In the genomic region with DNA sequence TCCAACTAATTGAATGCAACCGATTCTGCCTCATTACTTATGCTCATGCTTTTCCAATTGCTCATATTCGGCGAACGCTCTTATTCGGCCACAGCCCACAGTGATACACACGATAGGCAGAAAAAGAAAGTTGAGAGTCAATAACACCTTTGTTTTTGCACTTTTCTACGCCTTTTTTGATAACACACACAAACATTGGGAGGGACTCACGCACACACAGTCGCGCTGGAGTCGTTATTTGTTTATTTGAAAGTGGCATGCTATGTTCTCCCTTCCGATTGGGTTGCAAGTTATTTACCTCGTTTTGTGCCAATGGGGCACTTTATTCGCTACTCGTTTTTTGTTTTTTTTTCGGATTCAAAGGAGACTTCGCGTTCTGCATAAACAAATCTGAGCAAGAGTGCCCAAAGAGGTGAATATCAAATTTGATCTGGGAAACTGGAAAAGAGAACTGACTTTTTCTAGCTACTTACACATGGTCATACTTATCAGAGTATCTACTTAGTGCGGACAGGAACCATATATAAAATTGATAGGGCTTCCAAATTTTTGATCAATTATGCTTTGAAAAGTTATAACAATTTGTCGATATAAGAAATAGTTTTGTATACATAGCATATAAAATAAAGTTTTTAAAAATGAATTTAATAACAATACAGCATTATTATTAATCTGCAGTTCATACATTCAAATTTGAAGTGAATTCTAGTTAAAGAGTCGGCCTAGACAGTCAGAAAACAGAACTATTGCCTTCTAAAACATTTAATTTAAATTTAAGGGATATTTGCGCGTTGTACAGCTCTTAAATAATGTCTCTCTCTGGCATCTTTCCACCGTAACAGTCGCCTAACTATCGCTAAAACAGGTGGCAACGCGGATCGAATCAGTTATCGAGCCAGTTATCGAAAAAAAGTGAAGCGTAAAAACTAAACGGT, we compare ENCODE assay signal across 3 fruit fly cellular contexts.
TF ChIP-seq lines count a peak whose summit lies in the region.

A gene (minus strand): TSS at position 429 of the 935 bp plus-strand sequence.
A gene (plus strand): TSS at position 896 of the 935 bp plus-strand sequence.

TF ChIP-seq in whole organism, adult, 20 proteins besides CTCF, POLR2A, EP300 and RAD21 (continued from another document):
- TF ChIP-seq Clk (GFP tag; optimal IDR thresholded peaks at IDR 0.05; lab: Kevin White, UChicago) (no peak), Crg-1 (GFP tag; optimal IDR thresholded peaks at IDR 0.05; lab: Kevin White, UChicago) (no peak), kay (GFP tag; lab: Kevin White, UChicago; ENCODE audit: borderline replicate concordance) (no peak), toe (GFP tag; optimal IDR thresholded peaks at IDR 0.05; lab: Kevin White, UChicago) (peak; percentile 53)

TF ChIP-seq in whole organism, embryonic, 481 proteins besides CTCF, POLR2A, EP300 and RAD21 (continued from another document and continues in another):
- TF ChIP-seq MESR4 (GFP tag; optimal IDR thresholded peaks at IDR 0.05; lab: Kevin White, UChicago): peak; percentile 58
- no peak for TF ChIP-seq nerfin-1 (tag; optimal IDR thresholded peaks at IDR 0.05; lab: Kevin White, UChicago)
- no peak for TF ChIP-seq MTF-1 (GFP tag; optimal IDR thresholded peaks at IDR 0.05; lab: Kevin White, UChicago; ENCODE audit: borderline replicate concordance)
- no peak for TF ChIP-seq CG4328 (GFP tag; optimal IDR thresholded peaks at IDR 0.05; lab: Kevin White, UChicago)
- no peak for TF ChIP-seq dm (GFP tag; optimal IDR thresholded peaks at IDR 0.05; lab: Kevin White, UChicago)
- peak; percentile 11 for TF ChIP-seq az2 (GFP tag; optimal IDR thresholded peaks at IDR 0.05; lab: Kevin White, UChicago)
- TF ChIP-seq Dref (GFP tag; IDR thresholded peaks at IDR 0.05; lab: Robert Waterston, UW): peak; percentile 81
- peak; percentile 45 for TF ChIP-seq CG17829 (tag; optimal IDR thresholded peaks at IDR 0.05; lab: Kevin White, UChicago)
- no peak for TF ChIP-seq CG31388 (GFP tag; optimal IDR thresholded peaks at IDR 0.05; lab: Kevin White, UChicago)
- no peak for TF ChIP-seq CG10321 (GFP tag; IDR thresholded peaks at IDR 0.05; lab: Robert Waterston, UW)
- peak; percentile 38 for TF ChIP-seq CG4424 (GFP tag; optimal IDR thresholded peaks at IDR 0.05; lab: Kevin White, UChicago)
- TF ChIP-seq Neu2 (GFP tag; optimal IDR thresholded peaks at IDR 0.05; lab: Kevin White, UChicago; ENCODE audit: borderline replicate concordance): no peak
- TF ChIP-seq mirr (GFP tag; optimal IDR thresholded peaks at IDR 0.05; lab: Kevin White, UChicago): no peak
- TF ChIP-seq CG7839 (tag; optimal IDR thresholded peaks at IDR 0.05; lab: Kevin White, UChicago): no peak
- TF ChIP-seq sc (optimal IDR thresholded peaks at IDR 0.05; lab: Kevin White, UChicago): no peak
- TF ChIP-seq sc (GFP tag; optimal IDR thresholded peaks at IDR 0.05; lab: Kevin White, UChicago): no peak
- peak; percentile 33 for TF ChIP-seq tio (GFP tag; optimal IDR thresholded peaks at IDR 0.05; lab: Kevin White, UChicago)
- TF ChIP-seq zen (tag; optimal IDR thresholded peaks at IDR 0.05; lab: Kevin White, UChicago): no peak
- TF ChIP-seq crc (GFP tag; optimal IDR thresholded peaks at IDR 0.05; lab: Kevin White, UChicago): no peak
- TF ChIP-seq gcm (GFP tag; optimal IDR thresholded peaks at IDR 0.05; lab: Kevin White, UChicago): no peak
- TF ChIP-seq NK7.1 (GFP tag; optimal IDR thresholded peaks at IDR 0.05; lab: Kevin White, UChicago): no peak
- TF ChIP-seq CG17186 (GFP tag; optimal IDR thresholded peaks at IDR 0.05; lab: Kevin White, UChicago): peak; percentile 50
- TF ChIP-seq pho (GFP tag; optimal IDR thresholded peaks at IDR 0.05; lab: Kevin White, UChicago): no peak
- TF ChIP-seq tin (GFP tag; optimal IDR thresholded peaks at IDR 0.05; lab: Kevin White, UChicago): peak; percentile 5
- TF ChIP-seq Scr (GFP tag; IDR thresholded peaks at IDR 0.05; lab: Robert Waterston, UW; ENCODE audit: partially characterized antibody): peak; percentile 67
- TF ChIP-seq luna (GFP tag; optimal IDR thresholded peaks at IDR 0.05; lab: Kevin White, UChicago): no peak
- TF ChIP-seq Side (GFP tag; optimal IDR thresholded peaks at IDR 0.05; lab: Kevin White, UChicago): no peak
- peak; percentile 73 for TF ChIP-seq Sry-δ (GFP tag; optimal IDR thresholded peaks at IDR 0.05; lab: Kevin White, UChicago)
- peak; percentile 56 for TF ChIP-seq slbo (GFP tag; IDR thresholded peaks at IDR 0.05; lab: Robert Waterston, UW)
- no peak for TF ChIP-seq Hsf (GFP tag; optimal IDR thresholded peaks at IDR 0.05; lab: Kevin White, UChicago)
- TF ChIP-seq CG14441 (GFP tag; IDR thresholded peaks at IDR 0.05; lab: Robert Waterston, UW): no peak
- no peak for TF ChIP-seq emc (GFP tag; optimal IDR thresholded peaks at IDR 0.05; lab: Kevin White, UChicago)
- peak; percentile 26 for TF ChIP-seq CG10543 (GFP tag; optimal IDR thresholded peaks at IDR 0.05; lab: Kevin White, UChicago)
- no peak for TF ChIP-seq caup (GFP tag; optimal IDR thresholded peaks at IDR 0.05; lab: Kevin White, UChicago; ENCODE audit: severe bottlenecking)
- no peak for TF ChIP-seq fd96Cb (tag; optimal IDR thresholded peaks at IDR 0.05; lab: Kevin White, UChicago)
- TF ChIP-seq CG15269 (tag; optimal IDR thresholded peaks at IDR 0.05; lab: Kevin White, UChicago): no peak
- TF ChIP-seq CG2678 (tag; optimal IDR thresholded peaks at IDR 0.05; lab: Kevin White, UChicago): peak; percentile 15
- no peak for TF ChIP-seq Fer3 (tag; optimal IDR thresholded peaks at IDR 0.05; lab: Kevin White, UChicago)
- 0 out of 2 replicates have a peak, but pooled peaks have one; percentile 9 for TF ChIP-seq nerfin-2 (GFP tag; IDR thresholded peaks at IDR 0.05; lab: Robert Waterston, UW; ENCODE audit: partially characterized antibody)
- TF ChIP-seq abd-A (tag; optimal IDR thresholded peaks at IDR 0.05; lab: Kevin White, UChicago): no peak
- no peak for TF ChIP-seq CG4730 (GFP tag; IDR thresholded peaks at IDR 0.05; lab: Robert Waterston, UW)
- no peak for TF ChIP-seq Antp (GFP tag; optimal IDR thresholded peaks at IDR 0.05; lab: Kevin White, UChicago)
- TF ChIP-seq CG8765 (GFP tag; IDR thresholded peaks at IDR 0.05; lab: Robert Waterston, UW): no peak
- TF ChIP-seq CG43689 (GFP tag; IDR thresholded peaks at IDR 0.05; lab: Robert Waterston, UW): no peak
- TF ChIP-seq corto (GFP tag; optimal IDR thresholded peaks at IDR 0.05; lab: Kevin White, UChicago): no peak
- no peak for TF ChIP-seq sob (GFP tag; IDR thresholded peaks at IDR 0.05; lab: Robert Waterston, UW)
- peak; percentile 38; the same call in 1 of the 2 replicates for TF ChIP-seq tna (GFP tag; IDR thresholded peaks at IDR 0.05; lab: Robert Waterston, UW; ENCODE audit: partially characterized antibody)
- no peak for TF ChIP-seq sr (GFP tag; IDR thresholded peaks at IDR 0.05; lab: Robert Waterston, UW)
- no peak for TF ChIP-seq dan (GFP tag; IDR thresholded peaks at IDR 0.05; lab: Robert Waterston, UW)
- no peak for TF ChIP-seq CG9817 (tag; optimal IDR thresholded peaks at IDR 0.05; lab: Kevin White, UChicago)
- TF ChIP-seq eve (GFP tag; optimal IDR thresholded peaks at IDR 0.05; lab: Kevin White, UChicago): no peak
- no peak for TF ChIP-seq CG13123 (GFP tag; optimal IDR thresholded peaks at IDR 0.05; lab: Kevin White, UChicago)
- peak; percentile 28 for TF ChIP-seq zfh2 (GFP tag; optimal IDR thresholded peaks at IDR 0.05; lab: Kevin White, UChicago)
- peak; percentile 8; the same call in 1 of the 2 replicates for TF ChIP-seq CG6689 (GFP tag; IDR thresholded peaks at IDR 0.05; lab: Robert Waterston, UW)
- no peak for TF ChIP-seq Dip3 (GFP tag; optimal IDR thresholded peaks at IDR 0.05; lab: Kevin White, UChicago)
- no peak for TF ChIP-seq CG12236 (GFP tag; optimal IDR thresholded peaks at IDR 0.05; lab: Kevin White, UChicago)
- no peak for TF ChIP-seq dimm (GFP tag; IDR thresholded peaks at IDR 0.05; lab: Robert Waterston, UW)
- no peak for TF ChIP-seq D19B (GFP tag; optimal IDR thresholded peaks at IDR 0.05; lab: Kevin White, UChicago)
- TF ChIP-seq klu (GFP tag; IDR thresholded peaks at IDR 0.05; lab: Robert Waterston, UW): no peak

TF ChIP-seq in whole organism, prepupa, 60 proteins besides CTCF, POLR2A, EP300 and RAD21 (continued from another document):
- TF ChIP-seq fkh (GFP tag; optimal IDR thresholded peaks at IDR 0.05; lab: Kevin White, UChicago) (peak; percentile 72), pdm3 (GFP tag; optimal IDR thresholded peaks at IDR 0.05; lab: Kevin White, UChicago) (peak; percentile 32), svp (GFP tag; lab: Kevin White, UChicago) (no peak), vri (GFP tag; optimal IDR thresholded peaks at IDR 0.05; lab: Kevin White, UChicago) (no peak), CG6163 (GFP tag; IDR thresholded peaks at IDR 0.05; lab: Robert Waterston, UW) (no peak), Eip78C (GFP tag; lab: Kevin White, UChicago) (peak; percentile 63), CG31627 (GFP tag; optimal IDR thresholded peaks at IDR 0.05; lab: Kevin White, UChicago) (peak; percentile 22), CG8119 (GFP tag; IDR thresholded peaks at IDR 0.05; lab: Robert Waterston, UW) (0 out of 3 replicates have a peak, but pooled peaks have one; percentile 26)
